Fruit fly (Drosophila melanogaster): ENCODE results near the gene colt.

colt gene

DNA sequence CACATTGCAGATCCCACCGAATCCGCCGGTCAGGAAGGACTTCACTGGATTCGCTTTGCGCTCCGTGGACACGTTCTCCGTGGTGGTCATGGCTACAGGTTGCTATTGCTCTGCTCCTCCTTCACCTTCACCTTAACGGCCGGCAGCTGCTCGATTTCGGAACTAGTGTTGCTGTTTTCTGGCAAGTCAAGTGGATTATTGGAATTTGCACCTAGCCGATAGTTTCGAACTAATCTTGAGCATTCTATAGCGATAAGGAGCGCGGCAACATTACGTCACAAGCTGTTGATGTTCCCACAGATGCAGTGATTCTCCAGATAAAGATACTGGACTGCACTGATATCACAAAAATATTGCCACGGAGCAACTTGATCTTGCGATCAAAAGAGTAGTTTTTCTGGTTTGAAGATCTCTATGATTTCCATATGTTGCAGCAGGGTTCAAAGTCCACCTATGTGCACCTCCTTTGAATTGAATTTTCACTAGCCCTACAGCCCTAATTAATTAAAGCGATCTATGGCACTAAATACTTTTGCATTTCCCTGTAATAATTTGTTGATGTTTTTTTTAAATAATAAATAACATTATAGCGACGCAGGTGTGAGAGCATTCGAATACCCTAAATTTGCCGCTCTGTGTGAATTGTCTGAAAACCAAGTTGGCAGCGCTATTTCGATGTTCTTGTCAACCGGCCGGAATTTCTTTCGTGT is at the start of gene colt, which contains the start of gene HINT1 (continued):
- TF ChIP-seq CG7556 (GFP tag; optimal IDR thresholded peaks at IDR 0.05) (no peak), CG3065 (GFP tag; optimal IDR thresholded peaks at IDR 0.05) (no peak), CG9876 (GFP tag; optimal IDR thresholded peaks at IDR 0.05) (no peak), Atf6 (GFP tag; IDR thresholded peaks at IDR 0.05) (no peak), CG4730 (GFP tag; IDR thresholded peaks at IDR 0.05) (no peak), Ssrp (tag; optimal IDR thresholded peaks at IDR 0.05) (no peak), Scr (GFP tag; IDR thresholded peaks at IDR 0.05; ENCODE audit: partially characterized antibody) (peak; percentile 49), CG12299 (tag; optimal IDR thresholded peaks at IDR 0.05) (no peak), sqz (GFP tag; optimal IDR thresholded peaks at IDR 0.05) (peak; percentile 33), CG11456 (GFP tag; IDR thresholded peaks at IDR 0.05) (no peak), CG10543 (GFP tag; optimal IDR thresholded peaks at IDR 0.05) (peak; percentile 0), CG30020 (tag; optimal IDR thresholded peaks at IDR 0.05) (peak; percentile 72), ranshi (GFP tag; IDR thresholded peaks at IDR 0.05) (no peak), CG10431 (GFP tag; optimal IDR thresholded peaks at IDR 0.05) (peak; percentile 22), CG1233 (GFP tag; optimal IDR thresholded peaks at IDR 0.05) (no peak), aop (GFP tag; IDR thresholded peaks at IDR 0.05) (no peak), CG5245 (GFP tag; optimal IDR thresholded peaks at IDR 0.05) (no peak), CG8281 (tag; optimal IDR thresholded peaks at IDR 0.05) (no peak), gro (GFP tag; optimal IDR thresholded peaks at IDR 0.05) (no peak), p53 (GFP tag; optimal IDR thresholded peaks at IDR 0.05) (no peak), CG18262 (tag; optimal IDR thresholded peaks at IDR 0.05) (peak; percentile 1), zen (tag; optimal IDR thresholded peaks at IDR 0.05) (peak; percentile 40), dan (GFP tag; IDR thresholded peaks at IDR 0.05) (no peak), CkIIα-i1 (GFP tag; IDR thresholded peaks at IDR 0.05) (no peak), ems (GFP tag; optimal IDR thresholded peaks at IDR 0.05) (peak; percentile 25), CG17359 (tag; optimal IDR thresholded peaks at IDR 0.05) (no peak), H2.0 (GFP tag; IDR thresholded peaks at IDR 0.05) (no peak), Lim3 (GFP tag; IDR thresholded peaks at IDR 0.05) (no peak), CG7987 (GFP tag; optimal IDR thresholded peaks at IDR 0.05) (no peak), Xbp1 (GFP tag; optimal IDR thresholded peaks at IDR 0.05) (peak; percentile 22), CG4854 (GFP tag; optimal IDR thresholded peaks at IDR 0.05) (no peak), Bgb (GFP tag; IDR thresholded peaks at IDR 0.05; ENCODE audit: partially characterized antibody) (no peak), vfl (GFP tag; optimal IDR thresholded peaks at IDR 0.05) (no peak), CG31388 (GFP tag; optimal IDR thresholded peaks at IDR 0.05) (no peak), toy (GFP tag; IDR thresholded peaks at IDR 0.05) (no peak), CG11093 (GFP tag; IDR thresholded peaks at IDR 0.05) (no peak), CG1603 (tag; optimal IDR thresholded peaks at IDR 0.05) (peak; percentile 66), tap (tag; optimal IDR thresholded peaks at IDR 0.05) (peak; percentile 15), Sry-β (GFP tag; optimal IDR thresholded peaks at IDR 0.05) (peak; percentile 2), cas (GFP tag; IDR thresholded peaks at IDR 0.05) (no peak), jigr1 (GFP tag; IDR thresholded peaks at IDR 0.05) (peak; percentile 80; the same call in 1 of the 3 replicates), CG2678 (tag; optimal IDR thresholded peaks at IDR 0.05) (peak; percentile 28), CG15269 (tag; optimal IDR thresholded peaks at IDR 0.05) (no peak), CG17802 (tag; optimal IDR thresholded peaks at IDR 0.05) (no peak), grn (GFP tag; optimal IDR thresholded peaks at IDR 0.05) (peak; percentile 64), CG3847 (GFP tag; IDR thresholded peaks at IDR 0.05) (peak; percentile 84), exex (tag; optimal IDR thresholded peaks at IDR 0.05) (peak; percentile 13), CG30403 (GFP tag; optimal IDR thresholded peaks at IDR 0.05) (no peak), h (optimal IDR thresholded peaks at IDR 0.05) (no peak), CG33213 (GFP tag; optimal IDR thresholded peaks at IDR 0.05) (peak; percentile 53), CG11696 (GFP tag; IDR thresholded peaks at IDR 0.05) (no peak)
